Worm (Caenorhabditis elegans): Measurements from ENCODE around the gene ora-1.

Gene ora-1

ce11 chrIV:7977452-7977940 is at the start of gene ora-1:
Gene ora-1, plus strand, starts transcription at chrIV:7977890.
- TF ChIP-seq scrt-1 (GFP tag; IDR thresholded peaks at IDR 0.05) (no peak), aly-1 (tag; optimal IDR thresholded peaks at IDR 0.05) (no peak), F13C5.2 (tag; optimal IDR thresholded peaks at IDR 0.05) (no peak), hmbx-1 (tag; optimal IDR thresholded peaks at IDR 0.05) (no peak), pes-1 (GFP tag; IDR thresholded peaks at IDR 0.05) (no peak), hnd-1 (tag; optimal IDR thresholded peaks at IDR 0.05) (no peak), B0310.2 (tag; optimal IDR thresholded peaks at IDR 0.05) (no peak), sea-1 (GFP tag; conservative IDR thresholded peaks at IDR 0.05) (no peak), tra-4 (tag; optimal IDR thresholded peaks at IDR 0.05) (no peak), tbx-11 (GFP tag; IDR thresholded peaks at IDR 0.05) (no peak), ama-1 (optimal IDR thresholded peaks at IDR 0.05) (no peak), ets-7 (tag; optimal IDR thresholded peaks at IDR 0.05) (no peak), tbx-37 (GFP tag; conservative IDR thresholded peaks at IDR 0.05) (no peak), flt-1 (GFP tag; IDR thresholded peaks at IDR 0.05) (no peak), ceh-36 (tag; optimal IDR thresholded peaks at IDR 0.05) (no peak), hmg-4 (GFP tag; optimal IDR thresholded peaks at IDR 0.05) (no peak), ceh-13 (GFP tag; optimal IDR thresholded peaks at IDR 0.05) (no peak)

ce11 chrIV:7931873-7932272 is 45.8 kb upstream of the ora-1 start:
- TF ChIP-seq B0310.2 (tag; optimal IDR thresholded peaks at IDR 0.05) (no peak), ama-1 (optimal IDR thresholded peaks at IDR 0.05) (no peak), aly-1 (tag; optimal IDR thresholded peaks at IDR 0.05) (no peak), hnd-1 (tag; optimal IDR thresholded peaks at IDR 0.05) (no peak), sea-1 (GFP tag; conservative IDR thresholded peaks at IDR 0.05) (no peak), pes-1 (GFP tag; IDR thresholded peaks at IDR 0.05) (no peak), ceh-36 (tag; optimal IDR thresholded peaks at IDR 0.05) (no peak), tbx-11 (GFP tag; IDR thresholded peaks at IDR 0.05) (no peak), hmbx-1 (tag; optimal IDR thresholded peaks at IDR 0.05) (no peak)

DNA sequence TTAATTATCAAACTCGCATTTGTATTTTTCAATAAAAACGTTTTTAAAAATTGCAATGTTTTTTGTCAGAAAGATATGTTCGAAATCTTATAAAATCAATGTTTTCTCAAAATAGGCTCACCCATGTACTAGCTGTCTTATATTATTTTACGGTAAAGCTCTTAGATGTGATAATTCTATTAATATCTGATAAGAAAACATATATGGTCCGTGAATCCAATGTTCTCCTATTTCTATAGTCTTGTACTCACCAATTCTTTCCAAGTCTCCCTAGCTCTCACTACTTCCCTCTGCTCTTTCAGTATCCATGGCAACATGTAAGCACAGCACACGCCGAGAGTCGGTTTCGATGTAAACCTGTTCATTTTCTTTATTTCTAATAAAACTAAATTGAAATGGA is 44.0 kb upstream of the ora-1 start, which contains the start of gene bbs-2:
TSS of gene bbs-2 (plus strand) at position 301 of the 400 bp plus-strand sequence.
- TF ChIP-seq pes-1 (GFP tag; IDR thresholded peaks at IDR 0.05) (no peak), aly-1 (tag; optimal IDR thresholded peaks at IDR 0.05) (no peak), hnd-1 (tag; optimal IDR thresholded peaks at IDR 0.05) (no peak), tbx-11 (GFP tag; IDR thresholded peaks at IDR 0.05) (no peak), hmbx-1 (tag; optimal IDR thresholded peaks at IDR 0.05) (no peak)

DNA sequence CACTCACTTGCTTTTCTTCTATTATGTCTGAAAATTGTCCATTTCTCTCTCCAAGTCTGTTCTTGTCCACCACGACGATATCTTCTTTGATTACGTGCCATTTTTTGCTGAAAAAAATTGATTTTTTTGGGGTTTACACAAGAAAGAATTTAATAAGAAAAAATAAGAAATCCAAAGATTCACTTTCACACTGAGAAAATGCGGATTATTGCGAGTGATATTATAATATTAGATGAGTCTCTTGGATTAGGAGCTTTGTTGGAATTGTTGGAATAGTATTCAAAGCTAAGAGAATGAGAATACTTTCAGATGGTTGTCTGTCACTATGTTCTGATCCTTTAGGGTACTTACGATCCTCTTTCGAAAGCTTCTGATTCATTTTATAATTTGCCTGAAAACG is 38.9 kb upstream of the ora-1 start, which contains the start of gene F20D12.7:
TSS of gene F20D12.7 (minus strand) at position 101 of the 400 bp plus-strand sequence.
- TF ChIP-seq pes-1 (GFP tag; IDR thresholded peaks at IDR 0.05) (no peak), hmg-4 (GFP tag; optimal IDR thresholded peaks at IDR 0.05) (no peak), aly-1 (tag; optimal IDR thresholded peaks at IDR 0.05) (no peak), ceh-13 (GFP tag; optimal IDR thresholded peaks at IDR 0.05) (no peak), sea-1 (GFP tag; conservative IDR thresholded peaks at IDR 0.05) (no peak), hnd-1 (tag; optimal IDR thresholded peaks at IDR 0.05) (no peak), tbx-11 (GFP tag; IDR thresholded peaks at IDR 0.05) (no peak), ets-7 (tag; optimal IDR thresholded peaks at IDR 0.05) (no peak), flt-1 (GFP tag; IDR thresholded peaks at IDR 0.05) (no peak), B0310.2 (tag; optimal IDR thresholded peaks at IDR 0.05) (no peak), hmbx-1 (tag; optimal IDR thresholded peaks at IDR 0.05) (no peak), tbx-37 (GFP tag; conservative IDR thresholded peaks at IDR 0.05) (no peak), tra-4 (tag; optimal IDR thresholded peaks at IDR 0.05) (no peak), F13C5.2 (tag; optimal IDR thresholded peaks at IDR 0.05) (no peak), scrt-1 (GFP tag; IDR thresholded peaks at IDR 0.05) (no peak), ama-1 (optimal IDR thresholded peaks at IDR 0.05) (no peak), ceh-36 (tag; optimal IDR thresholded peaks at IDR 0.05) (no peak)

- TF ChIP-seq ceh-36 (tag; optimal IDR thresholded peaks at IDR 0.05) (no peak), flt-1 (GFP tag; IDR thresholded peaks at IDR 0.05) (no peak), tbx-37 (GFP tag; conservative IDR thresholded peaks at IDR 0.05) (no peak), ets-7 (tag; optimal IDR thresholded peaks at IDR 0.05) (no peak), tra-4 (tag; optimal IDR thresholded peaks at IDR 0.05) (no peak), tbx-11 (GFP tag; IDR thresholded peaks at IDR 0.05) (no peak), pes-1 (GFP tag; IDR thresholded peaks at IDR 0.05) (no peak), ceh-13 (GFP tag; optimal IDR thresholded peaks at IDR 0.05) (no peak), hmg-4 (GFP tag; optimal IDR thresholded peaks at IDR 0.05) (no peak), ama-1 (optimal IDR thresholded peaks at IDR 0.05) (no peak), aly-1 (tag; optimal IDR thresholded peaks at IDR 0.05) (no peak), B0310.2 (tag; optimal IDR thresholded peaks at IDR 0.05) (no peak), hmbx-1 (tag; optimal IDR thresholded peaks at IDR 0.05) (no peak), F13C5.2 (tag; optimal IDR thresholded peaks at IDR 0.05) (no peak), scrt-1 (GFP tag; IDR thresholded peaks at IDR 0.05) (no peak)
Observed at ce11 chrIV:7940919-7941318, 36.8 kb upstream of the ora-1 start, which contains the start of gene exc-9. Gene exc-9, minus strand, starts transcription at chrIV:7941019.

DNA sequence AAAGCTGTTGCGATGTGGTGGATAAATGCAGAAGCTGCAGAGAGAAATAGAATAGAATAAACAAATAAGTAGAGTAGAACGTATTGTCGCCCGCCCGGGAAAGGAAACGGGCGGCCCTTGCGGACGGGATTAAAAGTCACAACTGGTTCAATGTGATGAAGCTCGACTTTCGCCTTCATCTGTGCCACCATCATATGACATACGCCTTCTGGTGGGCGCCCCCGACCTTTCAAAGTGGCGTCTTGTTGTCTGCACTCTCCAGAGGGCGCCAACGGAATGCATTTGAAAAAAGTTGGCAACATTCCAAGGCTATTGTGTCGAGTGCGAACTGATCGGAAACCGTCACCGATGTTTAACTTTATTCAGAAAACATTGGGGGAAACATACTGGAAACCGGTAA is 34.4 kb upstream of the ora-1 start:
- TF ChIP-seq hmbx-1 (tag; optimal IDR thresholded peaks at IDR 0.05) (no peak), B0310.2 (tag; optimal IDR thresholded peaks at IDR 0.05) (no peak), pes-1 (GFP tag; IDR thresholded peaks at IDR 0.05) (no peak), tbx-11 (GFP tag; IDR thresholded peaks at IDR 0.05) (no peak), hnd-1 (tag; optimal IDR thresholded peaks at IDR 0.05) (no peak), sea-1 (GFP tag; conservative IDR thresholded peaks at IDR 0.05) (no peak), tbx-37 (GFP tag; conservative IDR thresholded peaks at IDR 0.05) (no peak), scrt-1 (GFP tag; IDR thresholded peaks at IDR 0.05) (no peak), ama-1 (optimal IDR thresholded peaks at IDR 0.05) (no peak), tra-4 (tag; optimal IDR thresholded peaks at IDR 0.05) (no peak), ceh-36 (tag; optimal IDR thresholded peaks at IDR 0.05) (no peak), ceh-13 (GFP tag; optimal IDR thresholded peaks at IDR 0.05) (no peak), ets-7 (tag; optimal IDR thresholded peaks at IDR 0.05) (no peak), flt-1 (GFP tag; IDR thresholded peaks at IDR 0.05) (no peak), F13C5.2 (tag; optimal IDR thresholded peaks at IDR 0.05) (no peak), aly-1 (tag; optimal IDR thresholded peaks at IDR 0.05) (no peak)

DNA sequence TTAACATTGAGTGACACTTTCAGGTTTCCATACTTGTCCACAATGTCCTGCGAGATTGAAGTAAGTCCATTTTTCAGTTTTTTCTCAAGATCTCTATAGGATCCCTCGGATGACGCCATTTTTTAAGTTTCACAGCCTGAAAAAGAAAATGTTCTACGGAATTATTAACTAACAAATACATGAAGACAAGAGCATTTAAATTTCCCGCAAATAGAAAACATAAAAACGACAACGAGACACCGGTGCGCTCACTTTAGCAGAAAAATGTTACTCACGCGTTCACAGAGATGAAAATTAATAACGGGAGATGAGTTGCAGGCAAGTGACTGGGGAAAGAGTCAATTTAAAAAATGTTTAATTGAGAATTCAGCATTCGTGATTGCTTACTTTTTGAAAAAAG is 31.2 kb upstream of the ora-1 start, which contains the start of gene czw-1:
TSS of gene czw-1 (minus strand) at position 369 of the 400 bp plus-strand sequence.
- TF ChIP-seq B0310.2 (tag; optimal IDR thresholded peaks at IDR 0.05) (no peak), hmbx-1 (tag; optimal IDR thresholded peaks at IDR 0.05) (no peak), tbx-37 (GFP tag; conservative IDR thresholded peaks at IDR 0.05) (no peak), F13C5.2 (tag; optimal IDR thresholded peaks at IDR 0.05) (no peak), scrt-1 (GFP tag; IDR thresholded peaks at IDR 0.05) (no peak), ets-7 (tag; optimal IDR thresholded peaks at IDR 0.05) (no peak), hnd-1 (tag; optimal IDR thresholded peaks at IDR 0.05) (no peak), flt-1 (GFP tag; IDR thresholded peaks at IDR 0.05) (no peak), tra-4 (tag; optimal IDR thresholded peaks at IDR 0.05) (no peak), aly-1 (tag; optimal IDR thresholded peaks at IDR 0.05) (no peak), ceh-13 (GFP tag; optimal IDR thresholded peaks at IDR 0.05) (no peak), sea-1 (GFP tag; conservative IDR thresholded peaks at IDR 0.05) (no peak), ama-1 (optimal IDR thresholded peaks at IDR 0.05) (no peak), tbx-11 (GFP tag; IDR thresholded peaks at IDR 0.05) (no peak), hmg-4 (GFP tag; optimal IDR thresholded peaks at IDR 0.05) (no peak), ceh-36 (tag; optimal IDR thresholded peaks at IDR 0.05) (no peak), pes-1 (GFP tag; IDR thresholded peaks at IDR 0.05) (no peak)

Measured in whole organism, early embryonic.